Fruit fly (Drosophila melanogaster) whole organism, embryonic: Measurements from ENCODE around the gene Indy-2.

ENCODE experiments used
- Atf3 ChIP-seq: fragments of 200-800 bp; sonication (Bioruptor generic); optimal IDR thresholded peaks from 3 replicates; lab custom pipeline; 2016; ENCODE audit warnings: missing biosample characterization, missing genetic modification characterization
- B-H2 ChIP-seq: fragments of 200-800 bp; sonication (Bioruptor generic); optimal IDR thresholded peaks from 2 replicates; lab custom pipeline; 2018; ENCODE audit warnings: missing biosample characterization, mild to moderate bottlenecking, missing genetic modification characterization
- CG10321 ChIP-seq: fragments of 200-800 bp; sonication (Bioruptor generic); IDR thresholded peaks from 2 replicates; pipeline ENCODE4 v1.3.6; 2022; ENCODE audit warnings: missing biosample characterization, missing genetic modification characterization
- CG10431 ChIP-seq: fragments of 200-800 bp; sonication (Bioruptor generic); optimal IDR thresholded peaks from 3 replicates; lab custom pipeline; 2018; ENCODE audit warnings: missing biosample characterization, mild to moderate bottlenecking, missing genetic modification characterization
- CG10565 ChIP-seq: fragments of 200-800 bp; sonication (Bioruptor generic); optimal IDR thresholded peaks from 3 replicates; lab custom pipeline; 2016; ENCODE audit warnings: missing biosample characterization, mild to moderate bottlenecking, missing genetic modification characterization
- CG12071 ChIP-seq: fragments of 200-800 bp; sonication (Bioruptor generic); optimal IDR thresholded peaks from 3 replicates; lab custom pipeline; 2018; ENCODE audit warnings: missing biosample characterization, mild to moderate bottlenecking, missing genetic modification characterization
- CG13424 ChIP-seq: fragments of 200-800 bp; sonication (Bioruptor generic); optimal IDR thresholded peaks from 2 replicates; lab custom pipeline; 2019; ENCODE audit warnings: missing biosample characterization, mild to moderate bottlenecking, missing genetic modification characterization, moderate library complexity
- CG14710 ChIP-seq: fragments of 200-800 bp; sonication (Bioruptor generic); optimal IDR thresholded peaks from 3 replicates; lab custom pipeline; 2019; ENCODE audit warnings: missing biosample characterization, mild to moderate bottlenecking, missing genetic modification characterization, moderate library complexity
- CG14860 ChIP-seq: fragments of 200-800 bp; sonication (Bioruptor generic); IDR thresholded peaks from 3 replicates; pipeline ENCODE4 v1.3.6; 2022; ENCODE audit warnings: missing biosample characterization, missing genetic modification characterization; ENCODE audit not compliant: partially characterized antibody
- CG15514 ChIP-seq: fragments of 200-800 bp; sonication (Bioruptor generic); optimal IDR thresholded peaks from 3 replicates; lab custom pipeline; 2017; ENCODE audit warnings: missing biosample characterization, missing genetic modification characterization, mild to moderate bottlenecking, moderate library complexity, missing genetic modification reagents
- CG15696 ChIP-seq: fragments of 200-800 bp; sonication (Bioruptor generic); optimal IDR thresholded peaks from 2 replicates; lab custom pipeline; 2019; ENCODE audit warnings: missing biosample characterization, mild to moderate bottlenecking, missing genetic modification characterization, moderate library complexity
- CG17328 ChIP-seq: fragments of 200-800 bp; sonication (Bioruptor generic); IDR thresholded peaks from 2 replicates; pipeline ENCODE4 v1.3.6; 2022; ENCODE audit warnings: missing biosample characterization, missing genetic modification characterization
- CG1792 ChIP-seq: fragments of 200-800 bp; sonication (Bioruptor generic); optimal IDR thresholded peaks from 2 replicates; lab custom pipeline; 2016; ENCODE audit warnings: missing biosample characterization, missing genetic modification characterization
- CG32772 ChIP-seq: fragments of 200-800 bp; sonication (Bioruptor generic); IDR thresholded peaks from 2 replicates; pipeline ENCODE4 v1.3.6; 2022; ENCODE audit warnings: missing biosample characterization, missing genetic modification characterization
- CG4282 ChIP-seq: fragments of 200-800 bp; sonication (Bioruptor generic); optimal IDR thresholded peaks from 2 replicates; lab custom pipeline; 2016; ENCODE audit warnings: missing biosample characterization, missing genetic modification characterization
- CG4328 ChIP-seq: fragments of 200-800 bp; sonication (Bioruptor generic); optimal IDR thresholded peaks from 3 replicates; lab custom pipeline; 2017; ENCODE audit warnings: missing biosample characterization, missing genetic modification reagents, missing genetic modification characterization
- CG4617 ChIP-seq: fragments of 200-800 bp; sonication (Bioruptor generic); optimal IDR thresholded peaks from 3 replicates; lab custom pipeline; 2016; ENCODE audit warnings: missing biosample characterization, missing genetic modification characterization, borderline replicate concordance
- CG4854 ChIP-seq: fragments of 200-800 bp; sonication (Bioruptor generic); optimal IDR thresholded peaks from 2 replicates; lab custom pipeline; 2016; ENCODE audit warnings: missing biosample characterization, missing genetic modification characterization, inconsistent platforms
- CG6175 ChIP-seq: fragments of 200-800 bp; sonication (Bioruptor generic); IDR thresholded peaks from 3 replicates; pipeline ENCODE4 v1.3.6; 2022; ENCODE audit warnings: missing biosample characterization, missing genetic modification characterization
- CG6813 ChIP-seq: fragments of 200-800 bp; sonication (Bioruptor generic); optimal IDR thresholded peaks from 2 replicates; lab custom pipeline; 2017; ENCODE audit warnings: missing biosample characterization, missing genetic modification characterization, mild to moderate bottlenecking, moderate library complexity, missing genetic modification reagents
- CG6854 ChIP-seq: fragments of 200-800 bp; sonication (Bioruptor generic); optimal IDR thresholded peaks from 3 replicates; lab custom pipeline; 2017; ENCODE audit warnings: missing biosample characterization, mild to moderate bottlenecking, missing genetic modification characterization
- CG7271 ChIP-seq: fragments of 200-800 bp; sonication (Bioruptor generic); optimal IDR thresholded peaks from 2 replicates; lab custom pipeline; 2018; ENCODE audit warnings: missing biosample characterization, mild to moderate bottlenecking, missing genetic modification characterization, moderate library complexity
- CG7556 ChIP-seq: fragments of 200-800 bp; sonication (Bioruptor generic); optimal IDR thresholded peaks from 2 replicates; lab custom pipeline; 2017; ENCODE audit warnings: missing biosample characterization, mild to moderate bottlenecking, missing genetic modification characterization
- D19A ChIP-seq: fragments of 200-800 bp; optimal IDR thresholded peaks from 3 replicates; lab custom pipeline; 2019; ENCODE audit warnings: missing biosample characterization, mild to moderate bottlenecking, missing genetic modification characterization, moderate library complexity
- Dp ChIP-seq: fragments of 200-800 bp; sonication (Bioruptor generic); optimal IDR thresholded peaks from 2 replicates; lab custom pipeline; 2018; ENCODE audit warnings: missing biosample characterization, mild to moderate bottlenecking, missing genetic modification characterization, moderate library complexity
- Ets65A ChIP-seq: fragments of 200-800 bp; sonication (Bioruptor generic); peaks from one replicate; lab custom pipeline; 2016; ENCODE audit warnings: missing biosample characterization, missing genetic modification characterization
- H2.0 ChIP-seq: fragments of 200-800 bp; sonication (Bioruptor generic); IDR thresholded peaks from 2 replicates; pipeline ENCODE4 v1.3.6; 2022; ENCODE audit warnings: missing biosample characterization, missing genetic modification characterization
- HLH3B ChIP-seq: fragments of 200-800 bp; sonication (Bioruptor generic); IDR thresholded peaks from 2 replicates; pipeline ENCODE4 v1.3.6; 2022; ENCODE audit warnings: missing biosample characterization, missing genetic modification characterization
- HmgD ChIP-seq: fragments of 200-800 bp; sonication (Bioruptor generic); optimal IDR thresholded peaks from 3 replicates; lab custom pipeline; 2016; ENCODE audit warnings: missing biosample characterization, missing genetic modification characterization
- Hr39 ChIP-seq: fragments of >200 bp; optimal IDR thresholded peaks from 2 replicates; lab custom pipeline; 2017
- Mad ChIP-seq: fragments of 200-800 bp; sonication (Bioruptor generic); optimal IDR thresholded peaks from 2 replicates; lab custom pipeline; 2016; ENCODE audit warnings: missing biosample characterization, missing genetic modification characterization
- NC2α ChIP-seq: fragments of 200-800 bp; sonication (Bioruptor generic); optimal IDR thresholded peaks from 2 replicates; lab custom pipeline; 2016; ENCODE audit warnings: missing biosample characterization, missing genetic modification characterization
- Optix ChIP-seq: fragments of 200-800 bp; sonication (Bioruptor generic); IDR thresholded peaks from 3 replicates; pipeline ENCODE4 v1.3.6; 2022; ENCODE audit warnings: missing biosample characterization, missing genetic modification characterization
- Sox102F ChIP-seq: fragments of 200-800 bp; sonication (Bioruptor generic); optimal IDR thresholded peaks from 2 replicates; lab custom pipeline; 2018; ENCODE audit warnings: missing biosample characterization, mild to moderate bottlenecking, missing genetic modification characterization, moderate library complexity
- ac ChIP-seq: fragments of 200-800 bp; sonication (Bioruptor generic); optimal IDR thresholded peaks from 3 replicates; lab custom pipeline; 2017; ENCODE audit warnings: missing biosample characterization, mild to moderate bottlenecking, missing genetic modification characterization
- cato ChIP-seq: fragments of 200-800 bp; sonication (Bioruptor generic); optimal IDR thresholded peaks from 2 replicates; lab custom pipeline; 2016; ENCODE audit warnings: missing biosample characterization, missing genetic modification characterization, borderline replicate concordance
- ci ChIP-seq: fragments of 200-800 bp; sonication (Bioruptor generic); IDR thresholded peaks from 3 replicates; pipeline ENCODE4 v1.3.6; 2022; ENCODE audit warnings: missing biosample characterization, missing genetic modification characterization
- corto ChIP-seq: fragments of 200-800 bp; sonication (Bioruptor generic); optimal IDR thresholded peaks from 2 replicates; lab custom pipeline; 2016; ENCODE audit warnings: missing biosample characterization, mild to moderate bottlenecking, missing genetic modification characterization, moderate library complexity
- fd96Cb ChIP-seq: fragments of 200-800 bp; sonication (Bioruptor generic); optimal IDR thresholded peaks from 2 replicates; lab custom pipeline; 2018; ENCODE audit warnings: missing biosample characterization, mild to moderate bottlenecking, missing genetic modification characterization, moderate library complexity
- fru ChIP-seq: fragments of >200 bp; optimal IDR thresholded peaks from 2 replicates; lab custom pipeline; 2017
- grn ChIP-seq: fragments of 200-800 bp; sonication (Bioruptor generic); optimal IDR thresholded peaks from 3 replicates; lab custom pipeline; 2017; ENCODE audit warnings: missing biosample characterization, missing genetic modification characterization
- gt ChIP-seq: fragments of 200-800 bp; sonication (Bioruptor generic); IDR thresholded peaks from 2 replicates; pipeline ENCODE4 v1.3.6; 2022; ENCODE audit warnings: missing biosample characterization, missing genetic modification characterization
- h ChIP-seq: fragments of >200 bp; optimal IDR thresholded peaks from 2 replicates; lab custom pipeline; 2017
- lbe ChIP-seq: fragments of 200-800 bp; sonication (Bioruptor generic); optimal IDR thresholded peaks from 2 replicates; lab custom pipeline; 2016; ENCODE audit warnings: missing biosample characterization, mild to moderate bottlenecking, missing genetic modification characterization
- pnt ChIP-seq: fragments of 200-800 bp; sonication (Bioruptor generic); optimal IDR thresholded peaks from 3 replicates; lab custom pipeline; 2016; ENCODE audit warnings: missing biosample characterization, missing genetic modification characterization
- run ChIP-seq: fragments of 200-800 bp; sonication (Bioruptor generic); optimal IDR thresholded peaks from 3 replicates; lab custom pipeline; 2018; ENCODE audit warnings: missing biosample characterization, mild to moderate bottlenecking, missing genetic modification characterization
- sens-2 ChIP-seq: fragments of 200-800 bp; sonication (Bioruptor generic); IDR thresholded peaks from 2 replicates; pipeline ENCODE4 v1.3.6; 2022; ENCODE audit warnings: missing biosample characterization, missing genetic modification characterization
- sqz ChIP-seq: fragments of 200-800 bp; sonication (Bioruptor generic); optimal IDR thresholded peaks from 3 replicates; lab custom pipeline; 2018; ENCODE audit warnings: missing biosample characterization, mild to moderate bottlenecking, missing genetic modification characterization
- stwl ChIP-seq: fragments of 200-800 bp; sonication (Bioruptor generic); optimal IDR thresholded peaks from 3 replicates; lab custom pipeline; 2018; ENCODE audit warnings: missing biosample characterization, mild to moderate bottlenecking, missing genetic modification characterization, moderate library complexity
- vfl ChIP-seq: fragments of 200-800 bp; sonication (Bioruptor generic); optimal IDR thresholded peaks from 2 replicates; lab custom pipeline; 2016; ENCODE audit warnings: missing biosample characterization, missing genetic modification characterization
- yki ChIP-seq: fragments of >200 bp; optimal IDR thresholded peaks from 3 replicates; lab custom pipeline; 2018
- z ChIP-seq: fragments of 200-800 bp; sonication (Bioruptor generic); IDR thresholded peaks from 3 replicates; pipeline ENCODE4 v1.3.6; 2022; ENCODE audit warnings: missing biosample characterization, missing genetic modification characterization

Indy-2 gene

dm6 chr3R:20035887-20036286 lies 6.7 kb upstream of the Indy-2 start, which contains the start of gene Regnase-1 (continued):
- TF ChIP-seq CG4328 (GFP tag; lab: Kevin White, UChicago) (peak; percentile 94), HLH3B (peak; percentile 87; the same call in 1 of the 2 replicates), CG14710 (tag; lab: Kevin White, UChicago) (peak; percentile 91), ac (GFP tag; lab: Kevin White, UChicago) (peak; percentile 77), CG10565 (no peak), fru (lab: Kevin White, UChicago) (no peak), grn (GFP tag; lab: Kevin White, UChicago) (peak; percentile 77), CG7271 (tag; lab: Kevin White, UChicago) (peak; percentile 98), CG15696 (tag; lab: Kevin White, UChicago) (peak; percentile 60), CG1792 (peak; percentile 79), HmgD (GFP tag; lab: Kevin White, UChicago) (peak; percentile 86), corto (GFP tag; lab: Kevin White, UChicago) (no peak), Dp (GFP tag; lab: Kevin White, UChicago) (peak; percentile 96), z (GFP tag; lab: Robert Waterston, UW) (peak; percentile 57; the same call in 1 of the 3 replicates), CG4282 (peak; percentile 66), CG32772 (GFP tag; lab: Robert Waterston, UW) (peak; percentile 65; the same call in 1 of the 2 replicates), stwl (tag; lab: Kevin White, UChicago) (peak; percentile 99), run (tag; lab: Kevin White, UChicago) (peak; percentile 80), D19A (tag; lab: Kevin White, UChicago) (no peak), CG12071 (GFP tag; lab: Kevin White, UChicago) (peak; percentile 95), CG10321 (GFP tag; lab: Robert Waterston, UW) (peak; percentile 66), yki (lab: Kevin White, UChicago) (no peak), Ets65A (GFP tag; lab: Kevin White, UChicago) (peak; percentile 99), CG17328 (peak; percentile 95), CG13424 (tag; lab: Kevin White, UChicago) (peak; percentile 78), vfl (GFP tag; lab: Kevin White, UChicago) (peak; percentile 78), CG6175 (GFP tag; lab: Robert Waterston, UW) (peak; percentile 68; the same call in 2 of the 3 replicates), gt (peak; percentile 44; the same call in 1 of the 2 replicates), CG7556 (GFP tag; lab: Kevin White, UChicago) (peak; percentile 80), CG4617 (GFP tag; lab: Kevin White, UChicago) (peak; percentile 93), pnt (GFP tag; lab: Kevin White, UChicago) (peak; percentile 11), H2.0 (GFP tag; lab: Robert Waterston, UW) (peak; percentile 87), CG14860 (GFP tag; lab: Robert Waterston, UW) (peak; percentile 89), Atf3 (GFP tag; lab: Kevin White, UChicago) (peak; percentile 83), h (lab: Kevin White, UChicago) (no peak), CG4854 (GFP tag; lab: Kevin White, UChicago) (peak; percentile 87), CG15514 (peak; percentile 95), Hr39 (no peak), Optix (GFP tag; lab: Robert Waterston, UW) (peak; percentile 84), sqz (GFP tag; lab: Kevin White, UChicago) (peak; percentile 92), ci (GFP tag; lab: Robert Waterston, UW) (peak; percentile 99), sens-2 (GFP tag; lab: Robert Waterston, UW) (peak; percentile 94), CG6854 (GFP tag; lab: Kevin White, UChicago) (peak; percentile 93), lbe (GFP tag; lab: Kevin White, UChicago) (peak; percentile 86), fd96Cb (tag; lab: Kevin White, UChicago) (peak; percentile 66), cato (GFP tag; lab: Kevin White, UChicago) (peak; percentile 74), Mad (peak; percentile 92), B-H2 (GFP tag; lab: Kevin White, UChicago) (peak; percentile 96), NC2α (peak; percentile 86), CG10431 (GFP tag; lab: Kevin White, UChicago) (peak; percentile 88), Sox102F (GFP tag; lab: Kevin White, UChicago) (peak; percentile 78), CG6813 (GFP tag; lab: Kevin White, UChicago) (peak; percentile 97)
